Fruit fly (Drosophila melanogaster): ENCODE results near the gene ND-ASHI.

DNA sequence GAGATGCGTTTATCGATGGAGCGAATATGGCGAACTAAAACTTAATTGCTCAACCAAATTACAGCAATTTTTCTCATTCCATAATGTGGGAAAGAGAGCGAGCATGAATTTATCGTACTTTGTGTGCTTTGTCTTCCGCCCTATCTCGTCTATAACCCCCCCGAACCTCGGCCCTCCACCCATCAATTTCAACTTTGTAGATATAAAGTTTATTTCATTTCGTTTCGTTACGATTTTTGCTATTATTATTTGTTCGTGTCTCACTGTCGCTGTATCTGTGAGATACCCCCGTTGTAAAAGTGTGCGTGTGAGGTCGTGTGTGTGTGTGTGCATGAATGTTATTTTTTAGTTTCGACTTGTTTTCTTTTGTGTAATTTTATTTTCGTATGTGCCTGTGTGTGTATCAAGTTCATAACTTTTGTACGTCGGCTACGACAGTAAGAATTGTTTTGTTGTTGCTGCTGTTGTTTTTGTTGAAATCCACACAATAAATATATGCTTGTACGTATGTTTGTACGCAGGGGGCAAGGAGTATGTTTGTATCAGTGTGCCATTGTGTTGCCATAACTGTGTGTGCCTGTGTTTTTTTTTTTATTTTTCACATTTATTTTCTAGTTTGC, 29.8 kb upstream of the ND-ASHI start:
- TF ChIP-seq CG33017 (tag; optimal IDR thresholded peaks at IDR 0.05) (no peak), kay (GFP tag; ENCODE audit: borderline replicate concordance) (no peak), CG11617 (GFP tag; optimal IDR thresholded peaks at IDR 0.05) (no peak)

Measured in whole organism, adult.